Fruit fly (Drosophila melanogaster): Measurements from ENCODE around the gene corto.

dm6 chr3R:5037532-5037931 lies 49.3 kb downstream of the corto start:
- TF ChIP-seq CG8478 (optimal IDR thresholded peaks at IDR 0.05) = no peak
- no peak for TF ChIP-seq CTCF (optimal IDR thresholded peaks at IDR 0.05)
